Worm (Caenorhabditis elegans) whole organism, late embryonic: Measurements from ENCODE around the gene F49F1.12.

Source experiments
- C38D4.7 ChIP-seq: fragments of 200-800 bp; sonication (Bioruptor generic); optimal IDR thresholded peaks from 2 replicates; lab custom pipeline; 2018; ENCODE audit warnings: mild to moderate bottlenecking, missing genetic modification characterization, moderate library complexity, missing compliant biosample characterization
- Y22D7AL.16 ChIP-seq: sonication (generic microtip); optimal IDR thresholded peaks from 2 replicates; lab custom pipeline; 2016; ENCODE audit warnings: missing genetic modification characterization, missing compliant biosample characterization
- ama-1 ChIP-seq: fragments of 150-350 bp; optimal IDR thresholded peaks from 2 replicates; lab custom pipeline; 2014
- ceh-30 ChIP-seq: fragments of 150-350 bp; optimal IDR thresholded peaks from 2 replicates; lab custom pipeline; 2014; ENCODE audit warnings: missing biosample characterization, missing genetic modification characterization
- dmd-4 ChIP-seq: sonication (generic microtip); optimal IDR thresholded peaks from 2 replicates; lab custom pipeline; 2016; ENCODE audit warnings: borderline replicate concordance, missing genetic modification characterization, missing compliant biosample characterization
- elt-2 ChIP-seq: sonication (generic microtip); optimal IDR thresholded peaks from 2 replicates; lab custom pipeline; 2016; ENCODE audit warnings: missing genetic modification reagents, missing genetic modification characterization, missing compliant biosample characterization
- gmeb-2 ChIP-seq: sonication (generic microtip); optimal IDR thresholded peaks from 2 replicates; lab custom pipeline; 2016; ENCODE audit warnings: missing genetic modification characterization, inconsistent platforms, missing compliant biosample characterization
- nhr-232 ChIP-seq: sonication (generic microtip); optimal IDR thresholded peaks from 2 replicates; lab custom pipeline; 2016; ENCODE audit warnings: missing genetic modification characterization, missing compliant biosample characterization
- pat-9 ChIP-seq: fragments of 200-800 bp; sonication (Bioruptor generic); optimal IDR thresholded peaks from 2 replicates; lab custom pipeline; 2018; ENCODE audit warnings: mild to moderate bottlenecking, missing genetic modification characterization, moderate library complexity, missing compliant biosample characterization
- syd-9 ChIP-seq: sonication (generic microtip); optimal IDR thresholded peaks from 2 replicates; lab custom pipeline; 2016; ENCODE audit warnings: mild to moderate bottlenecking, missing genetic modification characterization, moderate library complexity, missing compliant biosample characterization

DNA sequence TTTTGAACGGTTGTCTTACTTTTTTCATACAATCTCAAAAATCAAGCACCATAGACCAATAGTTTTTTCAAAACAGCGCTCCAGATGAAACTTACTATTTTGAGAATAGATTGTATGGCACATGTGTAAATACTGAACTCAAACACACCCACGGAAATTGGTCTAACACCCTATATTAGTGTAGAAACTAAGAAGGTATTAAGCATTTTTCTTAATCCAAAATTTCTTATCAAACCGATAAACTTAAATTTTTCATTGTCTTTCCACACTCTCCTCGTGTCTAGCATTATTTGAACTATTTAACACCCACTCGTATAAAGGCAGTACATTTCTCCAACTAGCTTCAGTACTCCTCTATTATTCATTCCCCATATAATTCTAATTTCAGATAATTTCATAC is 7.3 kb upstream of the F49F1.12 start:
- TF ChIP-seq Y22D7AL.16 (tag; lab: Kevin White, UChicago), result no peak
- TF ChIP-seq ama-1 (lab: Kevin White, UChicago), result no peak
- TF ChIP-seq pat-9, result no peak
- no peak for TF ChIP-seq elt-2 (tag; lab: Kevin White, UChicago)
- TF ChIP-seq syd-9 (tag; lab: Kevin White, UChicago), result no peak
- no peak for TF ChIP-seq C38D4.7 (GFP tag; lab: Kevin White, UChicago)
- no peak for TF ChIP-seq nhr-232
- TF ChIP-seq dmd-4 (tag; lab: Kevin White, UChicago), result no peak
- TF ChIP-seq gmeb-2 (tag; lab: Kevin White, UChicago), result no peak
- TF ChIP-seq ceh-30 (tag; lab: Kevin White, UChicago), result no peak
